Worm (Caenorhabditis elegans) whole organism, L2 larva: ENCODE measurements around the gene R09H10.1.

Experiments used
- F13H6.1 ChIP-seq: sonication (generic microtip); optimal IDR thresholded peaks from 2 replicates; lab custom pipeline; 2016; ENCODE audit warnings: missing genetic modification characterization, missing compliant biosample characterization
- ZK546.5 ChIP-seq: sonication (generic microtip); optimal IDR thresholded peaks from 2 replicates; lab custom pipeline; 2017; ENCODE audit warnings: missing biosample characterization, missing genetic modification characterization
- aly-2 ChIP-seq: fragments of 150-350 bp; optimal IDR thresholded peaks from 2 replicates; lab custom pipeline; 2014; ENCODE audit warnings: missing biosample characterization, missing genetic modification characterization
- ceh-82 ChIP-seq: fragments of 150-350 bp; optimal IDR thresholded peaks from 2 replicates; lab custom pipeline; 2014; ENCODE audit warnings: missing biosample characterization, missing genetic modification characterization
- crh-2 ChIP-seq: sonication (generic microtip); optimal IDR thresholded peaks from 2 replicates; lab custom pipeline; 2017; ENCODE audit warnings: missing biosample characterization, missing genetic modification characterization
- egl-27 ChIP-seq: sonication (generic microtip); optimal IDR thresholded peaks from 3 replicates; lab custom pipeline; 2017; ENCODE audit warnings: missing biosample characterization, missing genetic modification reagents, missing genetic modification characterization
- elt-1 ChIP-seq: fragments of 150-350 bp; optimal IDR thresholded peaks from 2 replicates; lab custom pipeline; 2014; ENCODE audit warnings: missing biosample characterization, missing genetic modification characterization
- elt-3 ChIP-seq: sonication (generic microtip); optimal IDR thresholded peaks from 2 replicates; lab custom pipeline; 2017; ENCODE audit warnings: missing biosample characterization, missing genetic modification characterization
- fos-1 ChIP-seq: fragments of 150-350 bp; optimal IDR thresholded peaks from 2 replicates; lab custom pipeline; 2014; ENCODE audit warnings: missing biosample characterization, missing genetic modification characterization
- gmeb-1 ChIP-seq: fragments of 150-350 bp; optimal IDR thresholded peaks from 2 replicates; lab custom pipeline; 2014; ENCODE audit warnings: missing biosample characterization, missing genetic modification characterization
- lin-11 ChIP-seq: fragments of 150-350 bp; sonication (generic microtip); optimal IDR thresholded peaks from 2 replicates; lab custom pipeline; 2014; ENCODE audit warnings: missing biosample characterization, missing genetic modification characterization, inconsistent platforms, mixed read lengths
- lin-13 ChIP-seq: fragments of 150-350 bp; optimal IDR thresholded peaks from 2 replicates; lab custom pipeline; 2014; ENCODE audit warnings: missing biosample characterization, missing genetic modification reagents, missing genetic modification characterization
- lin-39 ChIP-seq: fragments of 150-350 bp; optimal IDR thresholded peaks from 2 replicates; lab custom pipeline; 2014; ENCODE audit warnings: missing biosample characterization, missing genetic modification reagents, missing genetic modification characterization
- lsy-2 ChIP-seq, 2 experiments: fragments of 150-350 bp in 1 of 2; sonication (generic microtip) in 1 of 2; optimal IDR thresholded peaks; 2 replicates each; lab custom pipeline; 2014 to 2017; ENCODE audit warnings: missing biosample characterization in 2 of 2, missing genetic modification characterization in 2 of 2
- mab-5 ChIP-seq: fragments of 150-350 bp; optimal IDR thresholded peaks from 2 replicates; lab custom pipeline; 2014; ENCODE audit warnings: missing biosample characterization, missing genetic modification characterization
- mdl-1 ChIP-seq, 2 experiments: fragments of 150-350 bp in 1 of 2; sonication (generic microtip) in 1 of 2; optimal IDR thresholded peaks; 2 replicates each; lab custom pipeline; 2017; ENCODE audit warnings: missing biosample characterization in 2 of 2, missing genetic modification characterization in 2 of 2
- nhr-10 ChIP-seq: sonication (generic microtip); optimal IDR thresholded peaks from 2 replicates; lab custom pipeline; 2017; ENCODE audit warnings: missing biosample characterization, missing genetic modification characterization
- nhr-11 ChIP-seq: fragments of 150-350 bp; optimal IDR thresholded peaks from 2 replicates; lab custom pipeline; 2014; ENCODE audit warnings: missing biosample characterization, missing genetic modification characterization
- nhr-12 ChIP-seq: fragments of 150-350 bp; optimal IDR thresholded peaks from 2 replicates; lab custom pipeline; 2014; ENCODE audit warnings: missing biosample characterization, missing genetic modification characterization
- nhr-21 ChIP-seq: fragments of 150-350 bp; optimal IDR thresholded peaks from 2 replicates; lab custom pipeline; 2014; ENCODE audit warnings: missing biosample characterization, missing genetic modification characterization
- nhr-23 ChIP-seq: fragments of 150-350 bp; optimal IDR thresholded peaks from 2 replicates; lab custom pipeline; 2014; ENCODE audit warnings: missing biosample characterization, missing genetic modification reagents, missing genetic modification characterization
- nhr-237 ChIP-seq: fragments of 150-350 bp; optimal IDR thresholded peaks from 2 replicates; lab custom pipeline; 2014; ENCODE audit warnings: missing biosample characterization, missing genetic modification characterization
- nhr-25 ChIP-seq: fragments of 150-350 bp; sonication (generic microtip); optimal IDR thresholded peaks from 3 replicates; lab custom pipeline; 2014; ENCODE audit warnings: missing biosample characterization, missing genetic modification characterization
- nhr-6 ChIP-seq: fragments of 150-350 bp; optimal IDR thresholded peaks from 2 replicates; lab custom pipeline; 2014; ENCODE audit warnings: missing biosample characterization, missing genetic modification characterization
- nhr-77 ChIP-seq: fragments of 150-350 bp; optimal IDR thresholded peaks from 2 replicates; lab custom pipeline; 2014; ENCODE audit warnings: missing biosample characterization, missing genetic modification characterization
- peb-1 ChIP-seq: fragments of 150-350 bp; optimal IDR thresholded peaks from 2 replicates; lab custom pipeline; 2014; ENCODE audit warnings: missing biosample characterization, missing genetic modification characterization
- sem-4 ChIP-seq: fragments of 150-350 bp; optimal IDR thresholded peaks from 2 replicates; lab custom pipeline; 2014; ENCODE audit warnings: missing biosample characterization, missing genetic modification reagents, missing genetic modification characterization
- skn-1 ChIP-seq: sonication (generic microtip); optimal IDR thresholded peaks from 2 replicates; lab custom pipeline; 2017; ENCODE audit warnings: missing biosample characterization, missing genetic modification characterization
- sma-9 ChIP-seq, 2 experiments: fragments of 150-350 bp in 1 of 2; sonication (generic microtip) in 1 of 2; optimal IDR thresholded peaks; 2 replicates each; lab custom pipeline; 2014 to 2016; ENCODE audit warnings: missing genetic modification characterization in 2 of 2, mild to moderate bottlenecking in 1 of 2, missing biosample characterization in 1 of 2, missing compliant biosample characterization in 1 of 2, missing genetic modification reagents in 1 of 2, moderate library complexity in 1 of 2
- snpc-4 ChIP-seq: fragments of 150-350 bp; optimal IDR thresholded peaks from 2 replicates; lab custom pipeline; 2014; ENCODE audit warnings: missing biosample characterization, missing genetic modification characterization
- unc-62 ChIP-seq: fragments of 150-350 bp; optimal IDR thresholded peaks from 2 replicates; lab custom pipeline; 2014; ENCODE audit warnings: missing biosample characterization, missing genetic modification reagents, missing genetic modification characterization
- zag-1 ChIP-seq: fragments of 150-350 bp; optimal IDR thresholded peaks from 2 replicates; lab custom pipeline; 2014; ENCODE audit warnings: missing biosample characterization, missing genetic modification characterization
- ztf-1 ChIP-seq: fragments of 200-800 bp; sonication (Bioruptor generic); conservative IDR thresholded peaks from 2 replicates; pipeline ENCODE4 v1.3.6; 2022; ENCODE audit warnings: missing genetic modification characterization, missing compliant biosample characterization
- ztf-11 ChIP-seq: sonication (generic microtip); optimal IDR thresholded peaks from 2 replicates; lab custom pipeline; 2017; ENCODE audit warnings: missing biosample characterization, missing genetic modification characterization
- ztf-4 ChIP-seq: fragments of 150-350 bp; optimal IDR thresholded peaks from 2 replicates; lab custom pipeline; 2014; ENCODE audit warnings: missing biosample characterization, missing genetic modification characterization

Gene R09H10.1

DNA sequence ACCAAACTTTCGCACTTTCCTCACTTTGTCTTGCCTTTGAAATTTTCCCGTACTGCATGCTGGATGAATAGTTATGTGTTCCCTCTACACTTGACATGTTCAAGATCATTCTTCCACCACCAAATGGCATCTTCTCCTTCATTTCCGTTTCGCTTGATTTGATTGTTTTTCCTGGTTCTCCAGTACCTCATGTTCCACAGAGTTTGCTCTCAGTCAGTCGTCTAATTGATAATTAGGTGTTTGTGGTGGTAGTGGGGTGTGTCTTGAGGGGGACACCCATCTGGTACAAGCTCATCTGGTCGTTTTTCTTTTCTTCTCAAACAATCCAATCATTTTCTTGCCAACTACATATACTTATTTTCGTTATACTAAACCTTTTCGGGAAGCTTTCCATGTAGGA lies 29.1 kb upstream of the R09H10.1 start:
- TF ChIP-seq unc-62 (GFP tag; lab: Kevin White, UChicago) (no peak), mdl-1 (tag; optimal IDR thresholded peaks at IDR 0.05; lab: Kevin White, UChicago) (no peak), snpc-4 (no peak), nhr-10 (tag; lab: Kevin White, UChicago) (no peak), skn-1 (no peak), elt-3 (tag; lab: Kevin White, UChicago) (no peak), ztf-1 (GFP tag; lab: Robert Waterston, UW) (no peak), nhr-12 (tag; lab: Kevin White, UChicago) (no peak)

DNA sequence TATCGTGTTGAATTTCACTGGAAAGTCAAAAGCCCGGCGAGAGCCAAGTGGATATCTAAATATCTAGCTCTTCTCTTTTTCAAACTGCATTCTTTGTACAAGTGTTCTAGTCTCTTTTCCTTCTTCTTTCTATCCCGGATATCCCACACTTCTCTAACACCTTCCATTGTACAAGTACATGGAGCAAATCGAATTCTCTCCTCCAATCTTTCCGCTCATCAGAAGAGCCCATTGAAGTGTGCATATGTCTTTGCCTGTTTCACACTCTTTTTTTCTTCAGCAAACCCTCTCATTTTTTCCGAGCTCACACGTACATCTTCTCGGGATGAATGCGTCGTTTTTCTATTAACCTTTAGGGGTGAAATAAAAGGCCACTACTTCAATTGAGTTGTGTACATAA lies 26.6 kb upstream of the R09H10.1 start:
- no peak for TF ChIP-seq lin-11
- TF ChIP-seq, all 48 proteins: peak for 0

DNA sequence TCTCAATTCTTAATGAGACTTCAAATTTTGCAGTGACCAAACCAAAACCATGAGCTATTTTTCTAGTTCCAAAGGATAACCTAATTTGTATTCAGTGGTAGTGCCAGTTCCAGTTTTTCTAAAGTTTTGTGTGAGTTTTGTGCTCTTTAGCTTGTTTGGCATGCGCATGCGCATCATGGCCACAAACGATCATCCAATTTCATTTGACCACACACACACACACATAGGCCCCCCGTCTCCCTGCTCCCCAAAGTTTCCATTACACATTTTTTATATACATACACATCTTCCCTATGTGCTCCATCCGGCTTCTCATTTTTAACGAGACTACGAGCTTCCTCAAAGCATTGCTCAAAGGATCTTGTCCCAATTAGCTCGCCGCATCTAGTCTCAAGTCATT lies 25.6 kb upstream of the R09H10.1 start:
- TF ChIP-seq egl-27 (tag; lab: Kevin White, UChicago) (no peak), nhr-10 (tag; lab: Kevin White, UChicago) (no peak), lin-11 (no peak), lin-13 (GFP tag; lab: Kevin White, UChicago) (no peak), F13H6.1 (tag; lab: Kevin White, UChicago) (no peak), nhr-77 (no peak), lin-39 (no peak), ZK546.5 (tag; lab: Kevin White, UChicago) (no peak), nhr-23 (tag; lab: Kevin White, UChicago) (no peak), ceh-82 (tag; lab: Kevin White, UChicago) (no peak), snpc-4 (no peak)

DNA sequence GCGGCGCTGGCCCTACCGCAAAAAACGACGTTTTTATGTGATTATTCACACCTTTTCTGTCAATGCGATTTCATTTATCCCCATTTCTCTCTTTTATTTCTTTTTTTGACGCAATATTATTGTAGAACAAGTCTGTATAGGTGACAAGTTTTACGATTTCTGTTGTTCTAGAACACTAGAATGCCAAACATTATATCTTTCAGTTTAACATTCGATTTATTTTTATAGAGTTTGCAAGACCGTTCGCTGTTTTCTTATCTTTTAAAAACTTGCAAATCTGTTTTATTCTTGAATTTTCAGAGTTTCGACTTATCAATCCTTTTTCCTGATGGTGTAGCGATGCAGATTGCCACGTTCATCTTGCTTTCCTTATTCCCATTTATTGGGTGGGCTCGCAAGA lies 24.0 kb upstream of the R09H10.1 start, which contains the start of gene efn-2:
efn-2 (plus strand) TSS at position 301 of the 400 bp plus-strand sequence.
- TF ChIP-seq ztf-11 (no peak), lin-13 (GFP tag; lab: Kevin White, UChicago) (no peak), gmeb-1 (tag; lab: Kevin White, UChicago) (no peak), elt-1 (tag; lab: Kevin White, UChicago) (no peak), skn-1 (no peak), F13H6.1 (tag; lab: Kevin White, UChicago) (no peak), lin-39 (no peak), nhr-25 (tag; lab: Kevin White, UChicago) (no peak)

DNA sequence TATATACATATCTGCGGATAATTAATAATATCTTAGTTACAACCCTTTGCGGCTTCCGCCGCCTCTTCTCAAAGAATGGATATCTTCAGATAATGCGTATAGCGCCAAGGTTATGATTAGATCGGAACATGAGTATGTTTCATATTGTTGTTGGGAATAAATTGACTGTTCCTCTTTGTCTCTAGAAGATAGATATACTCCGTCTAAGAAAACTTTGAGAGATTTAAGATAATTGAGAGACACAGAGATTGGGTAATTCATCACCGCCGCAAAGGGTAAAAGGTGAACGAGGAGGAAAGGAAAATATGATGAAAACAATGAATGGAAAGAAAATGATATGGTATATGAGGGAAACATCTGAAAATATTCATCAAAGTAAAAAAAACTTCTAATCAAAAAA lies 23.5 kb upstream of the R09H10.1 start:
- TF ChIP-seq zag-1 (tag; lab: Kevin White, UChicago) (no peak), fos-1 (peak; percentile 21), nhr-25 (tag; lab: Kevin White, UChicago) (peak; percentile 10)
- TF ChIP-seq, all 48 proteins: peak for 2

DNA sequence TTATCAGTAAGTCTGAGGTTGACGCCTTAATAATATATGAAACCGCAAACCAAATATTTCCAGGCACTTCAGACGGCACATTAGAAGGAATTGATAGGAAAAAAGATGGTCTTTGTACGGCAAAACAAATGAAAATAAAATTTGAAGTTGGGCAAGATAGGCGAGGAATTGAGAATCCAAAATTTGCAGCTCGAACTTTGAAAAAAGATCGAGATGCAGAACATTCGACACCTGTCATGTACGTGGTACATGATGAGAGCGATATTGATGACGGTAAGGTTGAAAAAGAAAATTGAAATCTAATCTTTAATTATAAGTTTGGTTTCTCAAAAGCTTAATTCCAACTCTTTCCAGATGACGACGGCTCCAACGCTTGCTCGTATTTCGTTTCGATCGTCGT lies 22.5 kb upstream of the R09H10.1 start:
- TF ChIP-seq elt-1 (tag; lab: Kevin White, UChicago): no peak
- no peak for TF ChIP-seq nhr-237 (tag; lab: Kevin White, UChicago)
- TF ChIP-seq crh-2: no peak
- TF ChIP-seq nhr-23 (tag; lab: Kevin White, UChicago): no peak
- TF ChIP-seq nhr-21 (tag; lab: Kevin White, UChicago): no peak
- TF ChIP-seq nhr-11 (tag; lab: Kevin White, UChicago): no peak
- TF ChIP-seq nhr-77: no peak
- TF ChIP-seq nhr-6: no peak
- no peak for TF ChIP-seq peb-1 (tag; lab: Kevin White, UChicago)
- TF ChIP-seq sma-9 (GFP tag; optimal IDR thresholded peaks at IDR 0.05; lab: Kevin White, UChicago): no peak
- no peak for TF ChIP-seq sma-9 (tag; optimal IDR thresholded peaks at IDR 0.05; lab: Kevin White, UChicago)

DNA sequence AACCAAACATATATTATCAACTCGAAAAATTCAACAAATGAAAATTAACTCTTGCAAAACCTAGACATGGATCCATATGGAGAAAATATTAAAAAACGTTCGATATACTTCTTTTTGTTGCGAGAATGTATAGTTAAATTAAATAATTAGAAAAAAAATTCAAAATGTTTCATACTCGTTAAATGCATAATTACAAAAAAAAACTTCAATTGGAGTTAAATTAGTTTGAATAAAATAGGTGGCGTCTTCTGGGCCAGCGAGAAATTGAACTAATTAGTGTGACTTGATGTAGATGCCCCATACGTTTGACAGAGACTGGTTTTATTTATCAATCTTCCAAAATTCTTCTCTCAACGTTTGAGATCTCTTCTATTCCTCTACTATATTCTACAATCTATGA lies 21.7 kb upstream of the R09H10.1 start, which contains the start of gene lgc-43:
lgc-43 (plus strand) TSS at position 301 of the 400 bp plus-strand sequence.
- no peak for TF ChIP-seq skn-1
- no peak for TF ChIP-seq nhr-237 (tag; lab: Kevin White, UChicago)
- no peak for TF ChIP-seq elt-3 (tag; lab: Kevin White, UChicago)
- no peak for TF ChIP-seq ztf-4 (tag; lab: Kevin White, UChicago)
- no peak for TF ChIP-seq peb-1 (tag; lab: Kevin White, UChicago)
- TF ChIP-seq fos-1: no peak
- TF ChIP-seq lin-11: no peak
- no peak for TF ChIP-seq nhr-21 (tag; lab: Kevin White, UChicago)
- no peak for TF ChIP-seq aly-2
- no peak for TF ChIP-seq crh-2
- no peak for TF ChIP-seq mab-5 (tag; lab: Kevin White, UChicago)
- no peak for TF ChIP-seq nhr-12 (tag; lab: Kevin White, UChicago)
- no peak for TF ChIP-seq unc-62 (GFP tag; lab: Kevin White, UChicago)
- no peak for TF ChIP-seq elt-1 (tag; lab: Kevin White, UChicago)
- TF ChIP-seq ztf-1 (GFP tag; lab: Robert Waterston, UW): no peak
- TF ChIP-seq nhr-6: no peak
- no peak for TF ChIP-seq gmeb-1 (tag; lab: Kevin White, UChicago)
- no peak for TF ChIP-seq lsy-2 (tag; optimal IDR thresholded peaks at IDR 0.05; lab: Kevin White, UChicago)
- no peak for TF ChIP-seq nhr-10 (tag; lab: Kevin White, UChicago)
- no peak for TF ChIP-seq sem-4 (tag; lab: Kevin White, UChicago)
